Worm (Caenorhabditis elegans) whole organism, L3 larva: Measurements from ENCODE around the gene acr-9.
A peak's percentile ranks its signal among the peaks of the same experiment; 100 is the strongest.

Experiments used
- R02D3.7 ChIP-seq: fragments of 150-350 bp; optimal IDR thresholded peaks from 2 replicates; lab custom pipeline; 2014; ENCODE audit warnings: missing biosample characterization, missing genetic modification characterization
- ZK546.5 ChIP-seq: sonication (generic microtip); optimal IDR thresholded peaks from 2 replicates; lab custom pipeline; 2017; ENCODE audit warnings: missing biosample characterization, missing genetic modification characterization
- aly-2 ChIP-seq: fragments of 150-350 bp; optimal IDR thresholded peaks from 2 replicates; lab custom pipeline; 2014; ENCODE audit warnings: missing biosample characterization, missing genetic modification characterization
- ama-1 ChIP-seq: fragments of 150-350 bp; optimal IDR thresholded peaks from 2 replicates; lab custom pipeline; 2018
- ceh-16 ChIP-seq: sonication (generic microtip); optimal IDR thresholded peaks from 2 replicates; lab custom pipeline; 2017; ENCODE audit warnings: missing biosample characterization, missing genetic modification characterization
- ceh-82 ChIP-seq: fragments of 150-350 bp; optimal IDR thresholded peaks from 2 replicates; lab custom pipeline; 2014; ENCODE audit warnings: missing biosample characterization, missing genetic modification characterization
- daf-12 ChIP-seq: fragments of 150-350 bp; optimal IDR thresholded peaks from 2 replicates; lab custom pipeline; 2014; ENCODE audit warnings: missing biosample characterization, missing genetic modification reagents, missing genetic modification characterization
- egl-27 ChIP-seq: sonication (generic microtip); optimal IDR thresholded peaks from 4 replicates; lab custom pipeline; 2017; ENCODE audit warnings: missing biosample characterization, missing genetic modification reagents, missing genetic modification characterization
- egl-5 ChIP-seq: fragments of 150-350 bp; optimal IDR thresholded peaks from 2 replicates; lab custom pipeline; 2017; ENCODE audit warnings: missing biosample characterization, missing genetic modification reagents, missing genetic modification characterization, inconsistent platforms
- elt-1 ChIP-seq: fragments of 150-350 bp; optimal IDR thresholded peaks from 2 replicates; lab custom pipeline; 2014; ENCODE audit warnings: missing biosample characterization, missing genetic modification characterization
- elt-3 ChIP-seq, 3 experiments: fragments of 150-350 bp in 1 of 3; sonication (generic microtip) in 2 of 3; optimal IDR thresholded peaks; 2 replicates in 2 of 3; 4 replicates in 1 of 3; lab custom pipeline; 2014 to 2017; ENCODE audit warnings: missing biosample characterization in 3 of 3, missing genetic modification characterization in 3 of 3
- eor-1 ChIP-seq, 2 experiments: fragments of 150-350 bp; optimal IDR thresholded peaks; 2 replicates each; lab custom pipeline; 2014 to 2018; ENCODE audit warnings: missing biosample characterization in 2 of 2, missing genetic modification characterization in 2 of 2
- fkh-10 ChIP-seq: sonication (generic microtip); optimal IDR thresholded peaks from 2 replicates; lab custom pipeline; 2017; ENCODE audit warnings: missing biosample characterization, missing genetic modification reagents, missing genetic modification characterization
- fos-1 ChIP-seq: fragments of 150-350 bp; optimal IDR thresholded peaks from 2 replicates; lab custom pipeline; 2014; ENCODE audit warnings: missing biosample characterization, missing genetic modification characterization
- hmg-11 ChIP-seq: sonication (generic microtip); optimal IDR thresholded peaks from 2 replicates; lab custom pipeline; 2016; ENCODE audit warnings: missing genetic modification characterization, missing compliant biosample characterization
- lin-15B ChIP-seq: fragments of 150-350 bp; optimal IDR thresholded peaks from 2 replicates; lab custom pipeline; 2014; ENCODE audit warnings: missing biosample characterization, missing genetic modification characterization
- lin-39 ChIP-seq: fragments of 150-350 bp; optimal IDR thresholded peaks from 2 replicates; lab custom pipeline; 2018; ENCODE audit warnings: missing biosample characterization, missing genetic modification reagents, missing genetic modification characterization
- lsy-12 ChIP-seq: sonication (generic microtip); optimal IDR thresholded peaks from 2 replicates; lab custom pipeline; 2016; ENCODE audit warnings: mild to moderate bottlenecking, missing genetic modification characterization, missing compliant biosample characterization
- mdl-1 ChIP-seq: fragments of 150-350 bp; optimal IDR thresholded peaks from 2 replicates; lab custom pipeline; 2014; ENCODE audit warnings: missing biosample characterization, missing genetic modification characterization
- mml-1 ChIP-seq: fragments of 150-350 bp; sonication (generic microtip); optimal IDR thresholded peaks from 3 replicates; lab custom pipeline; 2014; ENCODE audit warnings: missing biosample characterization, missing genetic modification characterization
- nhr-11 ChIP-seq: fragments of 150-350 bp; optimal IDR thresholded peaks from 2 replicates; lab custom pipeline; 2014; ENCODE audit warnings: missing biosample characterization, missing genetic modification characterization
- nhr-12 ChIP-seq: fragments of 150-350 bp; optimal IDR thresholded peaks from 2 replicates; lab custom pipeline; 2014; ENCODE audit warnings: missing biosample characterization, missing genetic modification characterization
- nhr-23 ChIP-seq: fragments of 150-350 bp; optimal IDR thresholded peaks from 2 replicates; lab custom pipeline; 2014; ENCODE audit warnings: missing biosample characterization, missing genetic modification reagents, missing genetic modification characterization
- nhr-237 ChIP-seq: fragments of 150-350 bp; optimal IDR thresholded peaks from 2 replicates; lab custom pipeline; 2014; ENCODE audit warnings: missing biosample characterization, missing genetic modification characterization
- nhr-25 ChIP-seq: sonication (generic microtip); optimal IDR thresholded peaks from 2 replicates; lab custom pipeline; 2017; ENCODE audit warnings: missing biosample characterization, missing genetic modification characterization
- nhr-28 ChIP-seq: fragments of 150-350 bp; optimal IDR thresholded peaks from 2 replicates; lab custom pipeline; 2014; ENCODE audit warnings: missing biosample characterization, missing genetic modification characterization
- nhr-43 ChIP-seq: sonication (generic microtip); optimal IDR thresholded peaks from 2 replicates; lab custom pipeline; 2016; ENCODE audit warnings: mild to moderate bottlenecking, missing genetic modification characterization, missing compliant biosample characterization; ENCODE audit not compliant: poor library complexity, severe bottlenecking
- nhr-67 ChIP-seq: fragments of 150-350 bp; optimal IDR thresholded peaks from 2 replicates; lab custom pipeline; 2014; ENCODE audit warnings: missing biosample characterization, missing genetic modification characterization
- nhr-76 ChIP-seq: fragments of 150-350 bp; sonication (generic microtip); optimal IDR thresholded peaks from 5 replicates; lab custom pipeline; 2014; ENCODE audit warnings: missing biosample characterization, missing genetic modification characterization
- nhr-77 ChIP-seq: fragments of 150-350 bp; optimal IDR thresholded peaks from 2 replicates; lab custom pipeline; 2014; ENCODE audit warnings: missing biosample characterization, missing genetic modification characterization
- pha-4 ChIP-seq: fragments of 150-350 bp; optimal IDR thresholded peaks from 2 replicates; lab custom pipeline; 2014; ENCODE audit warnings: missing biosample characterization, missing genetic modification reagents, missing genetic modification characterization
- sea-2 ChIP-seq: fragments of 150-350 bp; sonication (generic microtip); optimal IDR thresholded peaks from 4 replicates; lab custom pipeline; 2014; ENCODE audit warnings: missing biosample characterization, missing genetic modification reagents, missing genetic modification characterization
- snpc-4 ChIP-seq: fragments of 150-350 bp; optimal IDR thresholded peaks from 2 replicates; lab custom pipeline; 2014; ENCODE audit warnings: missing biosample characterization, missing genetic modification characterization
- tbx-2 ChIP-seq: sonication (generic microtip); optimal IDR thresholded peaks from 2 replicates; lab custom pipeline; 2016; ENCODE audit warnings: mild to moderate bottlenecking, missing genetic modification characterization, missing compliant biosample characterization
- unc-39 ChIP-seq: sonication (generic microtip); optimal IDR thresholded peaks from 4 replicates; lab custom pipeline; 2017; ENCODE audit warnings: missing biosample characterization, missing genetic modification characterization
- zag-1 ChIP-seq: fragments of 150-350 bp; optimal IDR thresholded peaks from 2 replicates; lab custom pipeline; 2014; ENCODE audit warnings: missing biosample characterization, missing genetic modification characterization
- ztf-11 ChIP-seq: fragments of 150-350 bp; optimal IDR thresholded peaks from 2 replicates; lab custom pipeline; 2014; ENCODE audit warnings: missing biosample characterization, missing genetic modification characterization

The acr-9 gene

DNA sequence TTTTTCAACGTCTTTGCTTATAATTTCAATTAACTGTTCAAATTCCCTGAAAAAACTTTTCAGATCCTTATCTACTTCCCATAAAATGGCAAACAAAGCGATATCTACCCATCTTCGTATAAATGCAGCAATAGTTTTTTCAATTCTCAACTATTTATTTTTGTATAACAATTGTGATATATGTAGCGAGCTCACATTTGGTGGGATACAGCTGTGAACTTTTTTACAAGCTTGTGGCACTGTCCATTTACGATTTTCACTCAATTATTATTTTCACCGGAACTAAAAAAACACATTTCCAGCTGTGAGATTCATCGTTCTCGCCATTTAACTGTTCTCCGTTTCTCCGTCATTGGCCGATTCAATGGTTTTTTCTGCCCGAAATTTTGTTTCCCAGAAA is 4.1 kb upstream of the acr-9 start, which contains the start of gene C40C9.4:
C40C9.4 (plus strand) TSS at position 301 of the 400 bp plus-strand sequence.
- TF ChIP-seq ztf-11 (tag; lab: Kevin White, UChicago), result no peak
- TF ChIP-seq nhr-76, result no peak
- no peak for TF ChIP-seq ZK546.5 (tag; lab: Kevin White, UChicago)
- TF ChIP-seq mdl-1, result no peak
- no peak for TF ChIP-seq nhr-28 (tag; lab: Kevin White, UChicago)
- no peak for TF ChIP-seq egl-5 (tag; lab: Kevin White, UChicago)
- TF ChIP-seq elt-3 (tag; optimal IDR thresholded peaks at IDR 0.05; lab: Kevin White, UChicago), result no peak
- TF ChIP-seq nhr-25 (tag; lab: Kevin White, UChicago), result no peak
- no peak for TF ChIP-seq nhr-67 (tag; lab: Kevin White, UChicago)
- no peak for TF ChIP-seq ceh-82 (tag; lab: Kevin White, UChicago)
- TF ChIP-seq unc-39 (tag; lab: Kevin White, UChicago), result no peak
- no peak for TF ChIP-seq elt-1 (tag; lab: Kevin White, UChicago)
- TF ChIP-seq zag-1 (tag; lab: Kevin White, UChicago), result no peak
- no peak for TF ChIP-seq sea-2 (GFP tag; lab: Kevin White, UChicago)
- TF ChIP-seq nhr-23 (tag; lab: Kevin White, UChicago), result no peak
- TF ChIP-seq hmg-11 (tag; lab: Kevin White, UChicago), result no peak
- TF ChIP-seq lin-15B, result no peak
- TF ChIP-seq lin-39 (tag; lab: Kevin White, UChicago), result no peak
- no peak for TF ChIP-seq ama-1 (lab: Kevin White, UChicago)
- TF ChIP-seq fos-1, result no peak

- no peak for TF ChIP-seq egl-5 (tag; lab: Kevin White, UChicago)
- no peak for TF ChIP-seq nhr-77 (tag; lab: Kevin White, UChicago)
- TF ChIP-seq elt-3 (tag; optimal IDR thresholded peaks at IDR 0.05; lab: Kevin White, UChicago), result no peak
- TF ChIP-seq hmg-11 (tag; lab: Kevin White, UChicago), result no peak
- TF ChIP-seq daf-12 (tag; lab: Kevin White, UChicago), result no peak
- no peak for TF ChIP-seq elt-1 (tag; lab: Kevin White, UChicago)
- no peak for TF ChIP-seq tbx-2 (tag; lab: Kevin White, UChicago)
- TF ChIP-seq egl-27, result no peak
- no peak for TF ChIP-seq snpc-4 (tag; lab: Kevin White, UChicago)
- TF ChIP-seq mdl-1, result no peak
- TF ChIP-seq ceh-16 (tag; lab: Kevin White, UChicago), result no peak
- TF ChIP-seq eor-1 (tag; optimal IDR thresholded peaks at IDR 0.05; lab: Kevin White, UChicago), result no peak
- no peak for TF ChIP-seq nhr-11 (tag; lab: Kevin White, UChicago)
- TF ChIP-seq ceh-82 (tag; lab: Kevin White, UChicago), result no peak
- no peak for TF ChIP-seq mml-1 (tag; lab: Kevin White, UChicago)
- TF ChIP-seq nhr-237 (tag; lab: Kevin White, UChicago), result no peak
- TF ChIP-seq nhr-12 (tag; lab: Kevin White, UChicago), result no peak
- TF ChIP-seq aly-2, result no peak
- no peak for TF ChIP-seq lin-15B
- no peak for TF ChIP-seq zag-1 (tag; lab: Kevin White, UChicago)
- TF ChIP-seq, all 47 proteins: peak for 0
These were observed 607 bp upstream of the acr-9 start, which contains the start of gene C40C9.3 for ce11 chrX:13647305-13647704. C40C9.3 (plus strand) TSS chrX:13647605.

DNA sequence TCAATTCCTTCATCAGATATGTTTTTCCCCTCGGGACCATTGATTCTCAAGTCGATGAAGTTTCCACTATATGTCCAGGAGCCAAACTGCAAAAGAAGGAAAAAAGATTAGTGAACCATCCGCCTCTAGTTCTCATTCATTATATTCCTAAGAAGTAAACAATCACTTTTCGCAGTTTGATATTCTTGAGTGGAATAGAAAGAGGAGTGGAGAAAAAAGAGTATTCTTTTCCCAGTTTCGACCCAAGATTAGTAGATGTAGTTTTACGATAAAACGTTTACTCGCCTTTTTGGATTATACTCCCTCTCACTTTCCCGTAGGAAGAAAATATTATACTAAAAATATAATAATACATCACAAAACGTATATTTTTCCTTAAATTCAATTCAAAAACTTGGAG is 1.8 kb downstream of the acr-9 start:
- TF ChIP-seq hmg-11 (tag; lab: Kevin White, UChicago) (no peak), ama-1 (lab: Kevin White, UChicago) (no peak), egl-27 (no peak), nhr-11 (tag; lab: Kevin White, UChicago) (no peak), lsy-12 (no peak), eor-1 (tag; optimal IDR thresholded peaks at IDR 0.05; lab: Kevin White, UChicago) (no peak), ceh-82 (tag; lab: Kevin White, UChicago) (no peak), elt-1 (tag; lab: Kevin White, UChicago) (peak; percentile 58)

DNA sequence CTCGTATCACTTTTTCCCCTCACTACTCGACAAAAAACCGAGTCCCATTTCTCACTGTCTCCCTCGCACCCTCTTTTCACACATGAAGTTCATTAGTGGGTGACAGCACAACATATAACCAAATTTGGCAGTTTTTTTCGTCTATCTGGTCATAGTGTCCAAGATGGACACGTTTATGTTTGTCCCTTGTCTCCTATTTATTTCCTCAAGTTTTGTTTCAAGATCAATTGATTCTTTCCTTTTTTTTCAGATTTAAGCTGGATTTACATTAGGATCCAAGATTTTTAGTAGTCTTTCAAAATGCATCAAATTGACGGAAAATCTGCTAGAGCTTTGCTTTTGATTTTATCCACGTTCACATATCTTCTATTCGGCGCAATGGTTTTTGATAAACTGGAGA is 7.1 kb downstream of the acr-9 start, which contains the start of gene twk-20:
twk-20 (plus strand) TSS at position 301 of the 400 bp plus-strand sequence.
- no peak for TF ChIP-seq egl-5 (tag; lab: Kevin White, UChicago)
- no peak for TF ChIP-seq hmg-11 (tag; lab: Kevin White, UChicago)
- no peak for TF ChIP-seq pha-4 (tag; lab: Kevin White, UChicago)
- TF ChIP-seq ceh-82 (tag; lab: Kevin White, UChicago), result no peak
- TF ChIP-seq nhr-43, result no peak
- TF ChIP-seq fkh-10 (GFP tag; lab: Kevin White, UChicago), result no peak
- no peak for TF ChIP-seq lin-39 (tag; lab: Kevin White, UChicago)
- TF ChIP-seq R02D3.7 (tag; lab: Kevin White, UChicago), result no peak
- TF ChIP-seq nhr-28 (tag; lab: Kevin White, UChicago), result no peak
- TF ChIP-seq snpc-4 (tag; lab: Kevin White, UChicago), result no peak
- TF ChIP-seq, all 47 proteins: peak for 0
